Fruit fly (Drosophila melanogaster) whole organism, embryonic: Measurements from ENCODE around the gene CG14657.

Source experiments
- Adf1 ChIP-seq: fragments of 200-800 bp; sonication (Bioruptor generic); IDR thresholded peaks from 2 replicates; pipeline ENCODE4 v1.3.6; 2022; ENCODE audit warnings: missing biosample characterization, missing genetic modification characterization
- Aef1 ChIP-seq: fragments of 200-800 bp; sonication (Bioruptor generic); IDR thresholded peaks from 3 replicates; pipeline ENCODE4 v1.3.6; 2022; ENCODE audit warnings: missing biosample characterization, missing genetic modification characterization
- CG10209 ChIP-seq: fragments of 200-800 bp; sonication (Bioruptor generic); optimal IDR thresholded peaks from 3 replicates; lab custom pipeline; 2017; ENCODE audit warnings: missing biosample characterization, mild to moderate bottlenecking, missing genetic modification characterization, missing genetic modification reagents
- CG10431 ChIP-seq: fragments of 200-800 bp; sonication (Bioruptor generic); optimal IDR thresholded peaks from 3 replicates; lab custom pipeline; 2018; ENCODE audit warnings: missing biosample characterization, mild to moderate bottlenecking, missing genetic modification characterization
- CG11504 ChIP-seq: fragments of 200-800 bp; sonication (Bioruptor generic); optimal IDR thresholded peaks from 3 replicates; lab custom pipeline; 2019; ENCODE audit warnings: missing biosample characterization, mild to moderate bottlenecking, missing genetic modification characterization, moderate library complexity
- CG17361 ChIP-seq: fragments of 200-800 bp; sonication (Bioruptor generic); IDR thresholded peaks from 3 replicates; pipeline ENCODE4 v1.3.6; 2022; ENCODE audit warnings: missing biosample characterization, missing genetic modification characterization
- CG2712 ChIP-seq: fragments of 200-800 bp; optimal IDR thresholded peaks from 3 replicates; lab custom pipeline; 2019; ENCODE audit warnings: missing biosample characterization, mild to moderate bottlenecking, missing genetic modification characterization, moderate library complexity
- CG2875 ChIP-seq: fragments of 200-800 bp; sonication (Bioruptor generic); optimal IDR thresholded peaks from 2 replicates; lab custom pipeline; 2017; ENCODE audit warnings: missing biosample characterization, mild to moderate bottlenecking, missing genetic modification characterization, missing genetic modification reagents
- CG3726 ChIP-seq: fragments of 200-800 bp; sonication (Bioruptor generic); IDR thresholded peaks from 3 replicates; pipeline ENCODE4, ENCODE4 v1.3.6; 2022; ENCODE audit warnings: missing biosample characterization, missing genetic modification characterization
- CG3838 ChIP-seq: fragments of 200-800 bp; sonication (Bioruptor generic); optimal IDR thresholded peaks from 3 replicates; lab custom pipeline; 2016; ENCODE audit warnings: missing biosample characterization, missing genetic modification characterization
- CG42726 ChIP-seq: fragments of 200-800 bp; sonication (Bioruptor generic); IDR thresholded peaks from 2 replicates; pipeline ENCODE4 v1.3.6; 2022; ENCODE audit warnings: missing biosample characterization, missing genetic modification characterization; ENCODE audit not compliant: partially characterized antibody
- CG4730 ChIP-seq: fragments of 200-800 bp; sonication (Bioruptor generic); IDR thresholded peaks from 2 replicates; pipeline ENCODE4 v1.3.6; 2022; ENCODE audit warnings: missing biosample characterization, missing genetic modification characterization
- CG6689 ChIP-seq: fragments of 200-800 bp; sonication (Bioruptor generic); IDR thresholded peaks from 2 replicates; pipeline ENCODE4 v1.3.6; 2022; ENCODE audit warnings: missing biosample characterization, missing genetic modification characterization
- CG6813 ChIP-seq: fragments of 200-800 bp; sonication (Bioruptor generic); optimal IDR thresholded peaks from 2 replicates; lab custom pipeline; 2017; ENCODE audit warnings: missing biosample characterization, missing genetic modification characterization, mild to moderate bottlenecking, moderate library complexity, missing genetic modification reagents
- CG7745 ChIP-seq: fragments of 200-800 bp; sonication (Bioruptor generic); optimal IDR thresholded peaks from 2 replicates; lab custom pipeline; 2018; ENCODE audit warnings: missing biosample characterization, mild to moderate bottlenecking, missing genetic modification characterization, moderate library complexity
- CkIIα-i1 ChIP-seq: fragments of 200-800 bp; sonication (Bioruptor generic); IDR thresholded peaks from 2 replicates; pipeline ENCODE4 v1.3.6; 2022; ENCODE audit warnings: missing biosample characterization, missing genetic modification characterization
- D19A ChIP-seq: fragments of 200-800 bp; optimal IDR thresholded peaks from 3 replicates; lab custom pipeline; 2019; ENCODE audit warnings: missing biosample characterization, mild to moderate bottlenecking, missing genetic modification characterization, moderate library complexity
- Dll ChIP-seq: fragments of 200-800 bp; sonication (Bioruptor generic); IDR thresholded peaks from 4 replicates; pipeline ENCODE4 v1.3.6; 2022; ENCODE audit warnings: missing biosample characterization, missing genetic modification characterization; ENCODE audit not compliant: partially characterized antibody
- E2f1 ChIP-seq: fragments of 200-800 bp; sonication (Bioruptor generic); IDR thresholded peaks from 2 replicates; pipeline ENCODE4 v1.3.6; 2022; ENCODE audit warnings: missing biosample characterization, missing genetic modification characterization
- E2f2 ChIP-seq: fragments of 200-800 bp; sonication (Bioruptor generic); IDR thresholded peaks from 2 replicates; pipeline ENCODE4 v1.3.6; 2022; ENCODE audit warnings: missing biosample characterization, missing genetic modification characterization
- Eip74EF ChIP-seq, 2 experiments: fragments of 200-800 bp in 1 of 2; fragments of >200 bp in 1 of 2; sonication (Bioruptor generic) in 1 of 2; optimal IDR thresholded peaks; 2 replicates each; lab custom pipeline; 2017 to 2019; ENCODE audit warnings: missing biosample characterization in 2 of 2, missing genetic modification characterization in 2 of 2, mild to moderate bottlenecking in 1 of 2, moderate library complexity in 1 of 2
- Gug ChIP-seq: fragments of 200-800 bp; sonication (Bioruptor generic); IDR thresholded peaks from 4 replicates; pipeline ENCODE4 v1.3.6; 2022; ENCODE audit warnings: missing biosample characterization, missing genetic modification characterization
- HHEX ChIP-seq: fragments of 200-800 bp; sonication (Bioruptor generic); optimal IDR thresholded peaks from 3 replicates; lab custom pipeline; 2017; ENCODE audit warnings: missing biosample characterization, mild to moderate bottlenecking, missing genetic modification characterization, missing genetic modification reagents
- HmgD ChIP-seq: fragments of 200-800 bp; sonication (Bioruptor generic); optimal IDR thresholded peaks from 3 replicates; lab custom pipeline; 2016; ENCODE audit warnings: missing biosample characterization, missing genetic modification characterization
- Hr39 ChIP-seq: fragments of >200 bp; optimal IDR thresholded peaks from 2 replicates; lab custom pipeline; 2017
- NK7.1 ChIP-seq: fragments of 200-800 bp; sonication (Bioruptor generic); optimal IDR thresholded peaks from 3 replicates; lab custom pipeline; 2016; ENCODE audit warnings: missing biosample characterization, missing genetic modification characterization
- Usf ChIP-seq: fragments of 200-800 bp; sonication (Bioruptor generic); optimal IDR thresholded peaks from 2 replicates; lab custom pipeline; 2017; ENCODE audit warnings: missing genotype, missing biosample characterization, missing genetic modification characterization
- Xrp1 ChIP-seq: fragments of 200-800 bp; sonication (Bioruptor generic); IDR thresholded peaks from 2 replicates; pipeline ENCODE4 v1.3.6; 2022; ENCODE audit warnings: missing biosample characterization, missing genetic modification characterization
- ase ChIP-seq: fragments of 200-800 bp; sonication (Bioruptor generic); IDR thresholded peaks from 3 replicates; pipeline ENCODE4 v1.3.6; 2022; ENCODE audit warnings: missing biosample characterization, missing genetic modification characterization
- ato ChIP-seq: fragments of 200-800 bp; sonication (Bioruptor generic); IDR thresholded peaks from 2 replicates; pipeline ENCODE4 v1.3.6; 2022; ENCODE audit warnings: missing biosample characterization, missing genetic modification characterization; ENCODE audit not compliant: partially characterized antibody
- az2 ChIP-seq: fragments of 200-800 bp; sonication (Bioruptor generic); optimal IDR thresholded peaks from 3 replicates; lab custom pipeline; 2016; ENCODE audit warnings: missing biosample characterization, missing genetic modification characterization
- br ChIP-seq: fragments of >200 bp; optimal IDR thresholded peaks from 2 replicates; lab custom pipeline; 2017
- cas ChIP-seq: fragments of 200-800 bp; sonication (Bioruptor generic); IDR thresholded peaks from 2 replicates; pipeline ENCODE4 v1.3.6; 2022; ENCODE audit warnings: missing biosample characterization, missing genetic modification characterization
- chinmo ChIP-seq: fragments of 200-800 bp; sonication (Bioruptor generic); IDR thresholded peaks from 4 replicates; pipeline ENCODE4 v1.3.6; 2022; ENCODE audit warnings: missing biosample characterization, missing genetic modification characterization; ENCODE audit not compliant: partially characterized antibody
- dmrt99B ChIP-seq: fragments of 200-800 bp; sonication (Bioruptor generic); optimal IDR thresholded peaks from 2 replicates; lab custom pipeline; 2018; ENCODE audit warnings: missing biosample characterization, mild to moderate bottlenecking, missing genetic modification characterization, moderate library complexity
- fru ChIP-seq: fragments of >200 bp; optimal IDR thresholded peaks from 2 replicates; lab custom pipeline; 2017
- fu2 ChIP-seq: fragments of 200-800 bp; sonication (Bioruptor generic); optimal IDR thresholded peaks from 2 replicates; lab custom pipeline; 2016; ENCODE audit warnings: missing biosample characterization, missing genetic modification characterization
- grau ChIP-seq: fragments of 200-800 bp; optimal IDR thresholded peaks from 3 replicates; lab custom pipeline; 2019; ENCODE audit warnings: missing biosample characterization, mild to moderate bottlenecking, missing genetic modification characterization, moderate library complexity
- gsb-n ChIP-seq: fragments of 200-800 bp; sonication (Bioruptor generic); optimal IDR thresholded peaks from 3 replicates; lab custom pipeline; 2018; ENCODE audit warnings: missing biosample characterization, mild to moderate bottlenecking, missing genetic modification characterization
- hbn ChIP-seq: fragments of 200-800 bp; sonication (Bioruptor generic); IDR thresholded peaks from 2 replicates; pipeline ENCODE4 v1.3.6; 2022; ENCODE audit warnings: missing biosample characterization, missing genetic modification characterization; ENCODE audit not compliant: partially characterized antibody
- lab ChIP-seq: fragments of 200-800 bp; sonication (Bioruptor generic); optimal IDR thresholded peaks from 3 replicates; lab custom pipeline; 2017; ENCODE audit warnings: missing biosample characterization, missing genetic modification characterization, mild to moderate bottlenecking, moderate library complexity, missing genetic modification reagents
- lilli ChIP-seq: fragments of 200-800 bp; sonication (Bioruptor generic); optimal IDR thresholded peaks from 3 replicates; lab custom pipeline; 2016; ENCODE audit warnings: missing biosample characterization, missing genetic modification characterization
- mld ChIP-seq: fragments of 200-800 bp; sonication (Bioruptor generic); IDR thresholded peaks from 3 replicates; pipeline ENCODE4 v1.3.6; 2022; ENCODE audit warnings: missing biosample characterization, missing genetic modification characterization; ENCODE audit not compliant: partially characterized antibody
- pita ChIP-seq: fragments of 200-800 bp; sonication (Bioruptor generic); optimal IDR thresholded peaks from 2 replicates; lab custom pipeline; 2017; ENCODE audit warnings: missing biosample characterization, mild to moderate bottlenecking, missing genetic modification characterization
- prd ChIP-seq, 3 experiments: fragments of >200 bp in 2 of 3; fragments of 200-800 bp in 1 of 3; sonication (Bioruptor generic) in 1 of 3; optimal IDR thresholded peaks in 2 of 3; IDR thresholded peaks in 1 of 3; 2 replicates in 2 of 3; 3 replicates in 1 of 3; pipeline versions ENCODE4 v1.3.6 to Lab custom; 2017 to 2022; ENCODE audit warnings: missing biosample characterization in 1 of 3, missing genetic modification characterization in 1 of 3
- pzg ChIP-seq: fragments of 200-800 bp; sonication (Bioruptor generic); optimal IDR thresholded peaks from 3 replicates; lab custom pipeline; 2018; ENCODE audit warnings: missing biosample characterization, mild to moderate bottlenecking, missing genetic modification characterization, moderate library complexity
- repo ChIP-seq: fragments of 200-800 bp; sonication (Bioruptor generic); optimal IDR thresholded peaks from 2 replicates; lab custom pipeline; 2016; ENCODE audit warnings: missing biosample characterization, missing genetic modification characterization
- rib ChIP-seq: fragments of 200-800 bp; sonication (Bioruptor generic); IDR thresholded peaks from 2 replicates; pipeline ENCODE4 v1.3.6; 2022; ENCODE audit warnings: missing biosample characterization, missing genetic modification characterization
- tin ChIP-seq: fragments of 200-800 bp; sonication (Bioruptor generic); optimal IDR thresholded peaks from 3 replicates; lab custom pipeline; 2016; ENCODE audit warnings: missing biosample characterization, missing genetic modification characterization
- unpg ChIP-seq: fragments of 200-800 bp; sonication (Bioruptor generic); optimal IDR thresholded peaks from 3 replicates; lab custom pipeline; 2018; ENCODE audit warnings: missing biosample characterization, mild to moderate bottlenecking, missing genetic modification characterization, moderate library complexity
- yki ChIP-seq: fragments of >200 bp; optimal IDR thresholded peaks from 3 replicates; lab custom pipeline; 2018

CG14657 gene

DNA sequence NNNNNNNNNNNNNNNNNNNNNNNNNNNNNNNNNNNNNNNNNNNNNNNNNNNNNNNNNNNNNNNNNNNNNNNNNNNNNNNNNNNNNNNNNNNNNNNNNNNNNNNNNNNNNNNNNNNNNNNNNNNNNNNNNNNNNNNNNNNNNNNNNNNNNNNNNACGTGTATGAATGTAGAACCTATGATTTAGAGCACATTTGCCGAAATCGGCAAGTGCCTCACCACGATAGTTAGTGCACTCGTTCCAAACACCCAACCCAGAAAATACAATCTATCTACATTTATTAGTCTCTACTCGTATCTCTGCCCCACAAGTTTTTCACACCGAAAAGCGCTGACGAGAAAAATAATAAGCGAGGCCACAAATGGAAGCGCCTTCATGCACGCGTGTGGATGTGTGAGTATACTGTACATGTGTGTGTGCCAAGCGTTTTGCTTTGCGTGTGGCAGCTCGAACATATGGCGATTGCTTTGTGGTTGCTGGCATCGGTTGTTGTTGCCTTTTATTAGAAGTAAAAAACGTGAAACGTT, 17.0 kb downstream of the CG14657 start (continued):
- TF ChIP-seq Dll (GFP tag; lab: Robert Waterston, UW), result peak; percentile 57; the same call in 2 of the 4 replicates
- TF ChIP-seq Eip74EF (GFP tag; optimal IDR thresholded peaks at IDR 0.05; lab: Kevin White, UChicago), result no peak
- peak; percentile 21 for TF ChIP-seq unpg (GFP tag; lab: Kevin White, UChicago)
- no peak for TF ChIP-seq HmgD (GFP tag; lab: Kevin White, UChicago)
- TF ChIP-seq lilli (GFP tag; lab: Kevin White, UChicago), result peak; percentile 3
- TF ChIP-seq CG2875 (GFP tag; lab: Kevin White, UChicago), result no peak
- no peak for TF ChIP-seq mld (GFP tag; lab: Robert Waterston, UW)
- TF ChIP-seq cas (GFP tag; lab: Robert Waterston, UW), result no peak
- peak; percentile 48; the same call in 1 of the 2 replicates for TF ChIP-seq Xrp1
- TF ChIP-seq fru, result no peak
- 0 out of 2 replicates have a peak, but pooled peaks have one; percentile 33 for TF ChIP-seq rib
- no peak for TF ChIP-seq pita (GFP tag; lab: Kevin White, UChicago)
- TF ChIP-seq CG2712 (tag; lab: Kevin White, UChicago), result peak; percentile 43
- TF ChIP-seq NK7.1 (GFP tag; lab: Kevin White, UChicago), result no peak
- TF ChIP-seq CG3726 (GFP tag; lab: Robert Waterston, UW), result no peak
- no peak for TF ChIP-seq Usf (GFP tag; lab: Kevin White, UChicago)
- no peak for TF ChIP-seq prd (optimal IDR thresholded peaks at IDR 0.05; lab: Kevin White, UChicago)
- TF ChIP-seq prd (GFP tag; IDR thresholded peaks at IDR 0.05; lab: Robert Waterston, UW), result no peak
- TF ChIP-seq HHEX (GFP tag; lab: Kevin White, UChicago), result no peak
- TF ChIP-seq chinmo (GFP tag; lab: Robert Waterston, UW), result peak; percentile 92; the same call in 3 of the 4 replicates
- TF ChIP-seq CG11504 (tag; lab: Kevin White, UChicago), result no peak
- no peak for TF ChIP-seq pzg
- peak; percentile 34; the same call in 1 of the 2 replicates for TF ChIP-seq CG6689 (GFP tag; lab: Robert Waterston, UW)
- TF ChIP-seq gsb-n (tag; lab: Kevin White, UChicago), result no peak
- TF ChIP-seq Gug (GFP tag; lab: Robert Waterston, UW), result no peak; the same call in 3 of the 4 replicates
- no peak for TF ChIP-seq tin (GFP tag; lab: Kevin White, UChicago)
- no peak for TF ChIP-seq CG4730 (GFP tag; lab: Robert Waterston, UW)
- peak; percentile 40 for TF ChIP-seq CG10209 (GFP tag; lab: Kevin White, UChicago)
- no peak for TF ChIP-seq ase
- TF ChIP-seq fu2, result no peak
- no peak for TF ChIP-seq br
- TF ChIP-seq Adf1, result no peak
- TF ChIP-seq yki, result no peak
- TF ChIP-seq ato (GFP tag; lab: Robert Waterston, UW), result no peak
- peak; percentile 26 for TF ChIP-seq lab
- no peak for TF ChIP-seq CkIIα-i1 (GFP tag; lab: Robert Waterston, UW)
- no peak for TF ChIP-seq CG17361 (GFP tag; lab: Robert Waterston, UW)
- no peak for TF ChIP-seq E2f2 (GFP tag; lab: Robert Waterston, UW)
- TF ChIP-seq az2 (GFP tag; lab: Kevin White, UChicago), result no peak
- TF ChIP-seq CG3838 (GFP tag; lab: Kevin White, UChicago), result no peak
- no peak for TF ChIP-seq CG6813 (GFP tag; lab: Kevin White, UChicago)
- no peak for TF ChIP-seq CG7745 (tag; lab: Kevin White, UChicago)
- TF ChIP-seq dmrt99B, result peak; percentile 29
- no peak for TF ChIP-seq hbn (GFP tag; lab: Robert Waterston, UW)
- peak; percentile 42 for TF ChIP-seq grau (tag; lab: Kevin White, UChicago)
- no peak for TF ChIP-seq CG10431
- TF ChIP-seq Hr39 (lab: Kevin White, UChicago), result no peak
- TF ChIP-seq Aef1 (GFP tag; lab: Robert Waterston, UW), result no peak
- no peak for TF ChIP-seq repo (GFP tag; lab: Kevin White, UChicago)
- no peak for TF ChIP-seq CG42726 (GFP tag; lab: Robert Waterston, UW)
- TF ChIP-seq D19A (tag; lab: Kevin White, UChicago), result no peak
- peak; percentile 23; the same call in 1 of the 2 replicates for TF ChIP-seq E2f1 (GFP tag; lab: Robert Waterston, UW)
